Worm (Caenorhabditis elegans) whole organism, L4 larva: ENCODE results near the gene ZK632.12.

ENCODE experiments used
- T20F7.1 ChIP-seq: fragments of 200-800 bp; sonication (Bioruptor generic); optimal IDR thresholded peaks from 2 replicates; lab custom pipeline; 2018; ENCODE audit warnings: mild to moderate bottlenecking, missing genetic modification characterization, missing compliant biosample characterization
- dpl-1 ChIP-seq: fragments of 150-350 bp; optimal IDR thresholded peaks from 2 replicates; lab custom pipeline; 2014; ENCODE audit warnings: missing biosample characterization, missing genetic modification reagents, missing genetic modification characterization
- mdl-1 ChIP-seq, 2 experiments: fragments of 150-350 bp in 1 of 2; sonication (generic microtip) in 1 of 2; optimal IDR thresholded peaks; 2 replicates each; lab custom pipeline; 2014 to 2017; ENCODE audit warnings: missing biosample characterization in 2 of 2, missing genetic modification characterization in 2 of 2

ce11 chrIII:9817894-9818293, 12.7 kb upstream of the ZK632.12 start:
- no peak for TF ChIP-seq mdl-1 (tag; optimal IDR thresholded peaks at IDR 0.05; lab: Kevin White, UChicago)
- TF ChIP-seq dpl-1 (GFP tag; lab: Kevin White, UChicago), result no peak
- TF ChIP-seq T20F7.1 (GFP tag; lab: Kevin White, UChicago), result peak; percentile 23
